Fruit fly (Drosophila melanogaster): ENCODE measurements around the gene Uba2.

The Uba2 gene

dm6 chr3L:8096106-8096558, 31.5 kb downstream of the Uba2 start (continued):
- TF ChIP-seq woc (GFP tag; optimal IDR thresholded peaks at IDR 0.05) (peak; percentile 55), Rel (GFP tag; optimal IDR thresholded peaks at IDR 0.05) (peak; percentile 47), Rel (tag; optimal IDR thresholded peaks at IDR 0.05) (peak; percentile 43), Vsx2 (GFP tag; optimal IDR thresholded peaks at IDR 0.05; ENCODE audit: partially characterized antibody) (no peak), br (GFP tag; optimal IDR thresholded peaks at IDR 0.05) (peak; percentile 78)

dm6 chr3L:8094652-8095129, 32.9 kb downstream of the Uba2 start:
- TF ChIP-seq OdsH (GFP tag; optimal IDR thresholded peaks at IDR 0.05) (no peak), Hr83 (GFP tag; optimal IDR thresholded peaks at IDR 0.05; ENCODE audit: poor library complexity, severe bottlenecking) (peak; percentile 30), rgr (GFP tag; optimal IDR thresholded peaks at IDR 0.05) (peak; percentile 13), Rel (GFP tag; optimal IDR thresholded peaks at IDR 0.05) (no peak), Rel (tag; optimal IDR thresholded peaks at IDR 0.05) (peak; percentile 63), ey (GFP tag; optimal IDR thresholded peaks at IDR 0.05) (no peak), HLH106 (tag; optimal IDR thresholded peaks at IDR 0.05) (peak; percentile 11), foxo (GFP tag; optimal IDR thresholded peaks at IDR 0.05) (peak in 1 of 2 experiments; percentile 26)

- TF ChIP-seq fru (GFP tag; optimal IDR thresholded peaks at IDR 0.05): peak; percentile 11
- TF ChIP-seq Rel (GFP tag; optimal IDR thresholded peaks at IDR 0.05): no peak
- peak; percentile 92 for TF ChIP-seq Rel (tag; optimal IDR thresholded peaks at IDR 0.05)
- TF ChIP-seq br (GFP tag; optimal IDR thresholded peaks at IDR 0.05): peak; percentile 16
- TF ChIP-seq Mio (GFP tag; optimal IDR thresholded peaks at IDR 0.05): no peak
These were observed 34.1 kb downstream of the Uba2 start for dm6 chr3L:8093553-8093952.

- TF ChIP-seq dmrt93B (GFP tag; optimal IDR thresholded peaks at IDR 0.05) (no peak), sv (GFP tag; optimal IDR thresholded peaks at IDR 0.05) (no peak), Dif (GFP tag; optimal IDR thresholded peaks at IDR 0.05; ENCODE audit: partially characterized antibody) (no peak), Hnf4 (GFP tag; optimal IDR thresholded peaks at IDR 0.05) (peak; percentile 76), Mio (GFP tag; optimal IDR thresholded peaks at IDR 0.05) (no peak), N (GFP tag; optimal IDR thresholded peaks at IDR 0.05) (no peak), sage (GFP tag; optimal IDR thresholded peaks at IDR 0.05) (peak; percentile 10), Myc (optimal IDR thresholded peaks at IDR 0.05) (no peak), GATAd (GFP tag; optimal IDR thresholded peaks at IDR 0.05) (no peak), br (GFP tag; optimal IDR thresholded peaks at IDR 0.05) (peak; percentile 58), jim (GFP tag; optimal IDR thresholded peaks at IDR 0.05) (no peak), tai (GFP tag; optimal IDR thresholded peaks at IDR 0.05) (no peak), rgr (GFP tag; optimal IDR thresholded peaks at IDR 0.05) (peak; percentile 81), CG32264 (GFP tag; optimal IDR thresholded peaks at IDR 0.05) (peak; percentile 11), HLH106 (tag; optimal IDR thresholded peaks at IDR 0.05) (peak; percentile 35), lola (GFP tag; optimal IDR thresholded peaks at IDR 0.05) (no peak), dl (GFP tag; optimal IDR thresholded peaks at IDR 0.05; ENCODE audit: insufficient read depth in 1 of 2, partially characterized antibody in 2 of 2) (no peak), OdsH (GFP tag; optimal IDR thresholded peaks at IDR 0.05) (peak; percentile 59), brk (GFP tag; optimal IDR thresholded peaks at IDR 0.05) (peak; percentile 54), usp (GFP tag; optimal IDR thresholded peaks at IDR 0.05) (no peak), foxo (GFP tag; optimal IDR thresholded peaks at IDR 0.05) (peak in 1 of 2 experiments; percentile 75), CrebA (GFP tag; optimal IDR thresholded peaks at IDR 0.05; ENCODE audit: borderline replicate concordance) (no peak), ey (GFP tag; optimal IDR thresholded peaks at IDR 0.05) (peak; percentile 49), Rel (GFP tag; optimal IDR thresholded peaks at IDR 0.05) (no peak), Rel (tag; optimal IDR thresholded peaks at IDR 0.05) (peak; percentile 61), fru (GFP tag; optimal IDR thresholded peaks at IDR 0.05) (peak; percentile 58), Dfd (GFP tag; optimal IDR thresholded peaks at IDR 0.05) (no peak), Sp1 (GFP tag; optimal IDR thresholded peaks at IDR 0.05) (peak; percentile 40), Hr83 (GFP tag; optimal IDR thresholded peaks at IDR 0.05; ENCODE audit: poor library complexity, severe bottlenecking) (peak; percentile 23), psq (GFP tag; optimal IDR thresholded peaks at IDR 0.05) (peak; percentile 14), Vsx2 (GFP tag; optimal IDR thresholded peaks at IDR 0.05; ENCODE audit: partially characterized antibody) (no peak), Hr78 (GFP tag; optimal IDR thresholded peaks at IDR 0.05) (no peak), CG9705 (GFP tag; optimal IDR thresholded peaks at IDR 0.05) (no peak), woc (GFP tag; optimal IDR thresholded peaks at IDR 0.05) (peak; percentile 20), pan (optimal IDR thresholded peaks at IDR 0.05) (no peak), Jra (GFP tag; optimal IDR thresholded peaks at IDR 0.05) (peak; percentile 1), dsf (GFP tag; optimal IDR thresholded peaks at IDR 0.05; ENCODE audit: borderline replicate concordance) (no peak), Abd-B (GFP tag; optimal IDR thresholded peaks at IDR 0.05) (no peak), h (GFP tag; optimal IDR thresholded peaks at IDR 0.05) (peak; percentile 72)
These were observed 36.0 kb downstream of the Uba2 start, which contains the start of gene CG7565 for dm6 chr3L:8091650-8092068. Gene CG7565, minus strand, starts transcription at chr3L:8091786.

Measured in whole organism, wandering third instar larva.